Worm (Caenorhabditis elegans) whole organism, young adult: ENCODE results near the gene F56D6.22.

Source experiments
- F39B2.1 ChIP-seq: fragments of 200-800 bp; sonication (Bioruptor generic); IDR thresholded peaks from 2 replicates; pipeline ENCODE4 v1.3.6; 2022; ENCODE audit warnings: missing genetic modification reagents, missing genetic modification characterization, missing compliant biosample characterization
- K11D2.4 ChIP-seq: fragments of 200-800 bp; sonication (Bioruptor generic); IDR thresholded peaks from 2 replicates; pipeline ENCODE4 v1.3.6; 2022; ENCODE audit warnings: missing genetic modification reagents, missing genetic modification characterization, missing compliant biosample characterization
- K12H6.12 ChIP-seq: fragments of 200-800 bp; sonication (Bioruptor generic); optimal IDR thresholded peaks from 2 replicates; lab custom pipeline; 2018; ENCODE audit warnings: mild to moderate bottlenecking, missing genetic modification characterization, missing compliant biosample characterization
- T07F8.4 ChIP-seq: sonication (generic microtip); optimal IDR thresholded peaks from 2 replicates; lab custom pipeline; 2016; ENCODE audit warnings: mild to moderate bottlenecking, missing genetic modification characterization, moderate library complexity, missing compliant biosample characterization
- Y53F4B.3 ChIP-seq: fragments of 200-800 bp; sonication (Bioruptor generic); IDR thresholded peaks from 2 replicates; pipeline ENCODE4 v1.3.6; 2022; ENCODE audit warnings: missing genetic modification reagents, missing genetic modification characterization, missing compliant biosample characterization
- ama-1 ChIP-seq, 3 experiments: fragments of 150-350 bp in 1 of 3; sonication (generic microtip) in 2 of 3; optimal IDR thresholded peaks; 2 replicates each; lab custom pipeline; 2014 to 2018; ENCODE audit warnings: missing biosample characterization in 2 of 3, missing genetic modification characterization in 2 of 3, missing genetic modification reagents in 2 of 3
- attf-3 ChIP-seq: fragments of 200-800 bp; sonication (Bioruptor generic); conservative IDR thresholded peaks from 2 replicates; pipeline ENCODE4 v1.3.6; 2022; ENCODE audit warnings: missing genetic modification reagents, missing genetic modification characterization, missing compliant biosample characterization
- attf-5 ChIP-seq: fragments of 200-800 bp; sonication (Bioruptor generic); optimal IDR thresholded peaks from 2 replicates; lab custom pipeline; 2018; ENCODE audit warnings: mild to moderate bottlenecking, missing genetic modification characterization, missing compliant biosample characterization
- bed-1 ChIP-seq: fragments of 200-800 bp; sonication (Bioruptor generic); IDR thresholded peaks from 2 replicates; pipeline ENCODE4 v1.3.6; 2022; ENCODE audit warnings: missing genetic modification reagents, missing genetic modification characterization, missing compliant biosample characterization
- cebp-1 ChIP-seq, 2 experiments: fragments of 200-800 bp in 1 of 2; sonication (Bioruptor generic) in 1 of 2; sonication (generic microtip) in 1 of 2; IDR thresholded peaks in 1 of 2; optimal IDR thresholded peaks in 1 of 2; 2 replicates each; pipeline versions ENCODE4 v1.3.6 to Lab custom; 2017 to 2022; ENCODE audit warnings: missing compliant biosample characterization in 2 of 2, missing genetic modification characterization in 2 of 2, mild to moderate bottlenecking in 1 of 2, missing genetic modification reagents in 1 of 2, moderate library complexity in 1 of 2
- ceh-27 ChIP-seq: fragments of 200-800 bp; sonication (Bioruptor generic); optimal IDR thresholded peaks from 2 replicates; lab custom pipeline; 2018; ENCODE audit warnings: mild to moderate bottlenecking, missing genetic modification characterization, moderate library complexity, missing compliant biosample characterization
- dox-1 ChIP-seq: fragments of 200-800 bp; sonication (Bioruptor generic); IDR thresholded peaks from 2 replicates; pipeline ENCODE4 v1.3.6; 2022; ENCODE audit warnings: missing genetic modification reagents, missing genetic modification characterization, missing compliant biosample characterization
- egrh-3 ChIP-seq: fragments of 200-800 bp; sonication (Bioruptor generic); IDR thresholded peaks from 2 replicates; pipeline ENCODE4 v1.3.6; 2022; ENCODE audit warnings: missing genetic modification reagents, missing genetic modification characterization, missing compliant biosample characterization
- ekl-4 ChIP-seq: fragments of 200-800 bp; sonication (Bioruptor generic); IDR thresholded peaks from 2 replicates; pipeline ENCODE4 v1.3.6; 2022; ENCODE audit warnings: missing genetic modification reagents, missing genetic modification characterization, missing compliant biosample characterization
- hmg-1.2 ChIP-seq: fragments of 200-800 bp; sonication (Bioruptor generic); IDR thresholded peaks from 2 replicates; pipeline ENCODE4 v1.3.6; 2022; ENCODE audit warnings: missing genetic modification reagents, missing genetic modification characterization, missing compliant biosample characterization
- lin-35 ChIP-seq, 3 experiments: fragments of 150-350 bp in 2 of 3; sonication (generic microtip) in 1 of 3; optimal IDR thresholded peaks; 2 replicates each; lab custom pipeline; 2014 to 2018; ENCODE audit warnings: missing biosample characterization in 3 of 3, missing genetic modification characterization in 3 of 3, missing genetic modification reagents in 3 of 3
- lin-40 ChIP-seq: sonication (generic microtip); optimal IDR thresholded peaks from 2 replicates; lab custom pipeline; 2016; ENCODE audit warnings: missing genetic modification characterization, mild to moderate bottlenecking, missing compliant biosample characterization, missing genotype, missing genetic modification reagents
- mcd-1 ChIP-seq: fragments of 200-800 bp; sonication (Bioruptor generic); IDR thresholded peaks from 2 replicates; pipeline ENCODE4 v1.3.6; 2022; ENCODE audit warnings: missing genetic modification reagents, missing genetic modification characterization, missing compliant biosample characterization
- mel-28 ChIP-seq: sonication (generic microtip); optimal IDR thresholded peaks from 2 replicates; lab custom pipeline; 2016; ENCODE audit warnings: borderline replicate concordance, mild to moderate bottlenecking, missing genetic modification characterization, missing compliant biosample characterization
- nhr-80 ChIP-seq: sonication (generic microtip); optimal IDR thresholded peaks from 2 replicates; lab custom pipeline; 2016; ENCODE audit warnings: missing genetic modification characterization, missing compliant biosample characterization
- rcor-1 ChIP-seq: fragments of 200-800 bp; sonication (Bioruptor generic); IDR thresholded peaks from 2 replicates; pipeline ENCODE4 v1.3.6; 2022; ENCODE audit warnings: missing genetic modification reagents, missing genetic modification characterization, missing compliant biosample characterization
- rec-8 ChIP-seq, 2 experiments: sonication (generic microtip); optimal IDR thresholded peaks; 2 replicates each; lab custom pipeline; 2016; ENCODE audit warnings: mild to moderate bottlenecking in 2 of 2, missing genetic modification characterization in 2 of 2, missing genetic modification reagents in 2 of 2, missing genotype in 2 of 2, missing biosample characterization in 1 of 2, missing compliant biosample characterization in 1 of 2, moderate library complexity in 1 of 2
- snpc-4 ChIP-seq, 5 experiments: fragments of 150-350 bp in 1 of 5; sonication (generic microtip) in 4 of 5; optimal IDR thresholded peaks; 2 replicates each; lab custom pipeline; 2014 to 2018; ENCODE audit warnings: missing genetic modification characterization in 5 of 5, missing biosample characterization in 3 of 5, antibody characterized with exemption in 2 of 5, mild to moderate bottlenecking in 2 of 5, missing compliant biosample characterization in 2 of 5, missing genotype in 2 of 5, moderate library complexity in 2 of 5, missing genetic modification reagents in 1 of 5
- tbp1 ChIP-seq: fragments of 200-800 bp; sonication (Bioruptor generic); optimal IDR thresholded peaks from 2 replicates; lab custom pipeline; 2018; ENCODE audit warnings: mild to moderate bottlenecking, missing genetic modification characterization, missing compliant biosample characterization
- tbx-9 ChIP-seq: sonication (generic microtip); optimal IDR thresholded peaks from 2 replicates; lab custom pipeline; 2016; ENCODE audit warnings: borderline replicate concordance, missing genetic modification characterization, inconsistent platforms, missing compliant biosample characterization
- zfh-2 ChIP-seq: fragments of 200-800 bp; sonication (Bioruptor generic); conservative IDR thresholded peaks from 2 replicates; pipeline ENCODE4 v1.3.6; 2022; ENCODE audit warnings: missing genetic modification reagents, missing genetic modification characterization, missing compliant biosample characterization
- ztf-22 ChIP-seq: fragments of 200-800 bp; sonication (Bioruptor generic); optimal IDR thresholded peaks from 2 replicates; lab custom pipeline; 2018; ENCODE audit warnings: mild to moderate bottlenecking, missing genetic modification characterization, moderate library complexity, missing compliant biosample characterization
- ztf-25 ChIP-seq: fragments of 200-800 bp; sonication (Bioruptor generic); IDR thresholded peaks from 2 replicates; pipeline ENCODE4 v1.3.6; 2022; ENCODE audit warnings: missing genetic modification reagents, missing genetic modification characterization, missing compliant biosample characterization
- ztf-26 ChIP-seq: sonication (generic microtip); optimal IDR thresholded peaks from 2 replicates; lab custom pipeline; 2017; ENCODE audit warnings: missing genetic modification characterization, missing compliant biosample characterization

The F56D6.22 gene

DNA sequence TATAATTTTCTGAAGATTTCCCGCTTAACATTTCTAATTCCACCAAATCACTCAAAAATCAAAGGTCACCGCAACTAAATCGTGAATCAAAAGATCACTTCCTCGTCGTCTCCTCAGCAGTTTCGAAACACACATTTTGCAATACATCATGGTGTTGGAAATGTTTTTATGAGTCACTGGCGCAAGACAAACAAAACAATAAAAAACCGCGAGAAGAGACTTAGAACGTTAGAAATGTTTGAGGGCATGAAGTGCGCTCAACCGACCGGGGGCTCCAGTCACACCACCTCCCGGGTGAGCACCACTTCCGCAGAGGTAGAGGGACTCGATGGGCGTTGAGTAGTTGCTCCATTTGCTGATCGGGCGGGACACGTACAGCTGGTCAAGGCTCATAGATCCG, 32.1 kb downstream of the F56D6.22 start (continued):
- TF ChIP-seq nhr-80 (peak; percentile 39), hmg-1.2 (GFP tag; lab: Robert Waterston, UW) (peak; percentile 39; the same call in 1 of the 2 replicates), F39B2.1 (no peak), attf-3 (GFP tag; lab: Robert Waterston, UW) (no peak), ekl-4 (no peak), lin-35 (GFP tag; optimal IDR thresholded peaks at IDR 0.05; lab: Kevin White, UChicago) (peak in 1 of 3 experiments; percentile 37), ztf-22 (GFP tag; lab: Kevin White, UChicago) (no peak), tbx-9 (tag; lab: Kevin White, UChicago) (no peak)
- TF ChIP-seq, all 124 proteins: peak for 10

DNA sequence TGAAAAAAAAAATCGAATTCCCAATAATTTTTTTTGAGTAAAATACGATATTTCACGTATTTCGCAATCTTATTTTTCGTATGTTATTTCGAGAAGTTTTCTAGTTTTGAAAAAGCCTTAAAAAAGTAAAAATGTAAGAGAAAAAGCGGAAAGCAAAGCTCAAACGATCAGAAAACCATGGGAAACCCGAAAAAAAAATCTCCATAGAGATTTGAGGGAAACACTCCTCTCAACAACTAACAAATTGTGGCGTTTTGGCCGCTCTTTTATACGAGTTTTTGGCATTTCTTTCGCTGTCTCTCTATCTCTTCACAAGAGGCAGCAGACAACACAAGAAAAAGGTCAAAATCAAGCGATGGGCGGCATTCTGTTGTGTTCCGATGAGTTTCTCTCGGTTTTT, 33.0 kb downstream of the F56D6.22 start:
- TF ChIP-seq dox-1 (GFP tag; lab: Robert Waterston, UW) (peak; percentile 46; the same call in 1 of the 2 replicates), nhr-80 (peak; percentile 40), Y53F4B.3 (no peak), cebp-1 (GFP tag; IDR thresholded peaks at IDR 0.05; lab: Robert Waterston, UW) (peak; percentile 61; the same call in 1 of the 2 replicates), cebp-1 (tag; optimal IDR thresholded peaks at IDR 0.05; lab: Kevin White, UChicago) (peak; percentile 92), tbx-9 (tag; lab: Kevin White, UChicago) (no peak), rec-8 (tag; optimal IDR thresholded peaks at IDR 0.05; lab: Kevin White, UChicago) (no peak), zfh-2 (GFP tag; lab: Robert Waterston, UW) (0 out of 2 replicates have a peak, but pooled peaks have one; percentile 21), lin-40 (tag; lab: Kevin White, UChicago) (peak; percentile 42), K11D2.4 (GFP tag; lab: Robert Waterston, UW) (0 out of 2 replicates have a peak, but pooled peaks have one; percentile 41), K12H6.12 (peak; percentile 34), mcd-1 (GFP tag; lab: Robert Waterston, UW) (peak; percentile 30; the same call in 1 of the 2 replicates), ceh-27 (GFP tag; lab: Kevin White, UChicago) (peak; percentile 24), attf-5 (GFP tag; lab: Kevin White, UChicago) (peak; percentile 29), tbp1 (GFP tag; lab: Kevin White, UChicago) (peak; percentile 32), ama-1 (optimal IDR thresholded peaks at IDR 0.05; lab: Kevin White, UChicago) (peak; percentile 58), ama-1 (GFP tag; optimal IDR thresholded peaks at IDR 0.05; lab: Kevin White, UChicago) (no peak), hmg-1.2 (GFP tag; lab: Robert Waterston, UW) (no peak; the same call in 1 of the 2 replicates)
- TF ChIP-seq, all 124 proteins: peak for 12

DNA sequence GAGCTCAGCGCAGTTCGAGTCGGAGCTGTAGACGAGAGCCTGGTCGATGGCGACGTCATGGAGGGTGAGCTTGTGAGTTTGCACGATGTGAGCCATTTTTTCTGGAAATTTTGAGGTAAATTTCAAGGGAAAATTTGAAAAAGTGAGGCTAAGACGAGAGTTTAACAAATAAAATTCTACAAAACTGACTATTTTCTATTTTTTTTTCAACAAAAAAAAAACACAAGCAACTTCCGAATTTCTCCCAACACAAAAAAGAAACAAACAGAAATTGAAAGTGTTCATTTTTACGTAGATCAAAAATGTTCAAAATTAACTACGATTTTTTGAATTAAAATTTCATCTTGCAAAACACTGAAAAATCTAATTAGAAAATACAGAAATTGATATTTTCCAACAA, 33.7 kb downstream of the F56D6.22 start, which contains the start of gene F37C4.5:
TSS of gene F37C4.5 (minus strand) at position 101 of the 400 bp plus-strand sequence.
- TF ChIP-seq F39B2.1 (no peak), mel-28 (no peak), rcor-1 (GFP tag; lab: Robert Waterston, UW) (no peak), T07F8.4 (tag; lab: Kevin White, UChicago) (no peak), egrh-3 (no peak), snpc-4 (GFP tag; optimal IDR thresholded peaks at IDR 0.05; lab: Kevin White, UChicago) (no peak), snpc-4 (tag; optimal IDR thresholded peaks at IDR 0.05; lab: Kevin White, UChicago) (no peak), K12H6.12 (no peak)

DNA sequence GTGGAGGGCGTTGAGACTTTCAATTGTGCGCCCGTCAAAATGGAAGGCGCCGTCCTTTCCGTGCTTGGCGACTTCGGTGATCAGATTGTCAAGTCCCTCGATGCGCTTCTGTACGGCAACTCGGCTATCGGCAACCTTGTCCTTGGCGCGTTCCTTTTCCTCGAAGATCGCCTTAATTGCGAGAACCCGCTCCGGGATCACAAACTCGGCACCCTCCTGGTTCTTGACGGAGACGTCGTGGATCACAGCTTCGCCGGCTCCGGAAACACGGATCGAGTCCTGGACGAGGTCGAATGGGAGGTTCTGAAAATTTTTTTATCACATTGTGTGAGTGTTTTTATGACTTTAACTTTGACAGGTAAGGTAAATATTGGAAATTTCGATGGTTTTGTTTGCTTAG, 34.2 kb downstream of the F56D6.22 start:
- TF ChIP-seq zfh-2 (GFP tag; lab: Robert Waterston, UW): peak; percentile 50
- TF ChIP-seq lin-35 (GFP tag; optimal IDR thresholded peaks at IDR 0.05; lab: Kevin White, UChicago): peak in 1 of 3 experiments; percentile 25
- no peak for TF ChIP-seq bed-1 (GFP tag; lab: Robert Waterston, UW)
- no peak for TF ChIP-seq ztf-26 (tag; lab: Kevin White, UChicago)
- no peak for TF ChIP-seq ztf-25 (GFP tag; lab: Robert Waterston, UW)
